Worm (Caenorhabditis elegans): ENCODE results near the gene cpf-1.
A peak's percentile ranks its signal among the peaks of the same experiment; 100 is the strongest.

cpf-1 gene

DNA sequence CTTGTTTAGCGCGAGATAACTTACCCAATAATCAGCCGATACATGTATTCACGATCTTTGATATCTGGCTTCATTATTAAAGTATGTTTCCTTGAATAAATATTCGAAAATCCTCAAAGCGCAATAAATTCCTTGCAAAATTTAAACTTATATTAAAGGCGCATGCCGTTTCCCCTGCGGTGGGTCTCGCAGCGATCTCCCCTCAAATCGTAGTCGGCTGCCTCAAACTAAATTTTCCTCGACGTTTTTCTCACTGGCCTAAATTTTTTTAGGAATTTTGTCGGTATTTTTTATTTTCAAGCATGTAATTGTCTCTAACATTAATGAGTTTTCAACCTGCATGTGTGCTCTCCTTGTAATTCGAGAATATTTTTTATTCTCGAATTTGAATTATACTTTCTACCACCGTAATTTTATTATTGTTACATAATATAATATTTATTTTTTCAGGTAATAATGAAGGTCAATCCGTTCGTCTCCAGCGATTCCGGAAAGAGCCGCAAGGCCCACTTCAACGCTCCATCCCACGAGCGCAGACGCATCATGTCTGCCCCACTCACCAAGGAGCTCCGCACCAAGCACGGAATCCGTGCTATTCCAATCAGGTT, at the start of gene cpf-1, which contains the start of gene rpl-26:
Gene cpf-1 (minus strand): TSS at position 104 of the 608 bp plus-strand sequence.
Gene rpl-26 (plus strand): TSS at position 449 of the 608 bp plus-strand sequence.
- TF ChIP-seq nhr-76 (tag; optimal IDR thresholded peaks at IDR 0.05) (no peak), lsy-2 (tag; optimal IDR thresholded peaks at IDR 0.05) (peak; percentile 78), nhr-2 (tag; optimal IDR thresholded peaks at IDR 0.05) (no peak), ceh-83 (GFP tag; optimal IDR thresholded peaks at IDR 0.05) (no peak), unc-39 (tag; optimal IDR thresholded peaks at IDR 0.05) (no peak), ceh-43 (GFP tag; optimal IDR thresholded peaks at IDR 0.05) (no peak), nhr-28 (tag; optimal IDR thresholded peaks at IDR 0.05) (no peak), nhr-12 (tag; optimal IDR thresholded peaks at IDR 0.05) (no peak), mls-2 (tag; optimal IDR thresholded peaks at IDR 0.05) (no peak), unc-120 (tag; optimal IDR thresholded peaks at IDR 0.05; ENCODE audit: poor library complexity, severe bottlenecking) (no peak), bed-3 (GFP tag; optimal IDR thresholded peaks at IDR 0.05) (no peak), unc-62 (GFP tag; optimal IDR thresholded peaks at IDR 0.05) (no peak), tbx-8 (GFP tag; optimal IDR thresholded peaks at IDR 0.05) (no peak), flh-1 (GFP tag; optimal IDR thresholded peaks at IDR 0.05) (no peak), elt-3 (tag; optimal IDR thresholded peaks at IDR 0.05) (no peak), mep-1 (tag; optimal IDR thresholded peaks at IDR 0.05) (peak; percentile 74), snpc-4 (tag; optimal IDR thresholded peaks at IDR 0.05) (no peak), elt-1 (tag; optimal IDR thresholded peaks at IDR 0.05; ENCODE audit: borderline replicate concordance, insufficient read depth) (no peak), lin-32 (GFP tag; optimal IDR thresholded peaks at IDR 0.05) (no peak), hlh-1 (tag; optimal IDR thresholded peaks at IDR 0.05) (peak; percentile 1), drap-1 (GFP tag; optimal IDR thresholded peaks at IDR 0.05) (no peak), pha-4 (tag; optimal IDR thresholded peaks at IDR 0.05) (peak; percentile 32), sem-2 (GFP tag; optimal IDR thresholded peaks at IDR 0.05) (no peak), M03D4.4 (tag; optimal IDR thresholded peaks at IDR 0.05) (no peak), ceh-39 (tag; optimal IDR thresholded peaks at IDR 0.05) (peak; percentile 7), nhr-237 (tag; optimal IDR thresholded peaks at IDR 0.05) (peak; percentile 54), zip-8 (tag; optimal IDR thresholded peaks at IDR 0.05) (no peak), lin-13 (tag; optimal IDR thresholded peaks at IDR 0.05) (no peak), ham-2 (GFP tag; optimal IDR thresholded peaks at IDR 0.05) (no peak), ces-1 (GFP tag; optimal IDR thresholded peaks at IDR 0.05) (peak; percentile 49), cnd-1 (tag; optimal IDR thresholded peaks at IDR 0.05) (no peak), sptf-1 (tag; optimal IDR thresholded peaks at IDR 0.05) (no peak), ztf-11 (tag; optimal IDR thresholded peaks at IDR 0.05) (no peak), blmp-1 (tag; optimal IDR thresholded peaks at IDR 0.05) (no peak), mab-5 (tag; optimal IDR thresholded peaks at IDR 0.05) (no peak)

DNA sequence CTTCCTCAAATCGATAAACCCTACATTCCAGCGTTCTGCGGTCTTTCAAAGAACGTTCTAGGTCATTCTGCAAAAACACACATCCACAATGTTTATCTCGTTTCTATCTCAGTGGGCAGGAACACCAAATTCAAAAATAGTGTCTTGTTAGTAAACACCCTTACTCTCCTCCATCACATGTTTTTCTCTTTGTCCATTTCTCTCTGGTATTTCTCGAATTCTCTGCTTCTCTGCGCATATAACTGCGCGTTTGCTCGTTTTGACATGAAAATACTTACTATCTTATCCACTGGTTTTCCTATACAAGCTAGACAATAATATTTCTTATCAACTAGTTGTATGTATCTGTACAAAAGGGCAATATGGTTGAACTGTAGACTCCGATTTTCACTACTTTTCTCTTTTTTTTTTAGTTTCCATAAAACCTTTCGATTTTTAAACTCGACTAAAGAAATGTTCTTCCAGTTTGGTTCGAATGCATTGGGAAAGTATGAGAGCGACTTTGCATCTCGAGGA, 48.5 kb upstream of the cpf-1 start, which contains the start of gene pyr-1:
Gene pyr-1 (plus strand): TSS at position 466 of the 516 bp plus-strand sequence.
- TF ChIP-seq cnd-1 (tag; optimal IDR thresholded peaks at IDR 0.05) (no peak), zip-8 (tag; optimal IDR thresholded peaks at IDR 0.05) (no peak), mep-1 (tag; optimal IDR thresholded peaks at IDR 0.05) (no peak), ham-2 (GFP tag; optimal IDR thresholded peaks at IDR 0.05) (no peak), flh-1 (GFP tag; optimal IDR thresholded peaks at IDR 0.05) (no peak), nhr-237 (tag; optimal IDR thresholded peaks at IDR 0.05) (no peak), sem-2 (GFP tag; optimal IDR thresholded peaks at IDR 0.05) (no peak), nhr-12 (tag; optimal IDR thresholded peaks at IDR 0.05) (no peak), elt-1 (tag; optimal IDR thresholded peaks at IDR 0.05; ENCODE audit: borderline replicate concordance, insufficient read depth) (no peak), lsy-2 (tag; optimal IDR thresholded peaks at IDR 0.05) (no peak), mab-5 (tag; optimal IDR thresholded peaks at IDR 0.05) (no peak), tbx-8 (GFP tag; optimal IDR thresholded peaks at IDR 0.05) (no peak), nhr-76 (tag; optimal IDR thresholded peaks at IDR 0.05) (no peak), drap-1 (GFP tag; optimal IDR thresholded peaks at IDR 0.05) (no peak), ztf-11 (tag; optimal IDR thresholded peaks at IDR 0.05) (no peak), ceh-83 (GFP tag; optimal IDR thresholded peaks at IDR 0.05) (no peak), nhr-2 (tag; optimal IDR thresholded peaks at IDR 0.05) (no peak), snpc-4 (tag; optimal IDR thresholded peaks at IDR 0.05) (no peak)

DNA sequence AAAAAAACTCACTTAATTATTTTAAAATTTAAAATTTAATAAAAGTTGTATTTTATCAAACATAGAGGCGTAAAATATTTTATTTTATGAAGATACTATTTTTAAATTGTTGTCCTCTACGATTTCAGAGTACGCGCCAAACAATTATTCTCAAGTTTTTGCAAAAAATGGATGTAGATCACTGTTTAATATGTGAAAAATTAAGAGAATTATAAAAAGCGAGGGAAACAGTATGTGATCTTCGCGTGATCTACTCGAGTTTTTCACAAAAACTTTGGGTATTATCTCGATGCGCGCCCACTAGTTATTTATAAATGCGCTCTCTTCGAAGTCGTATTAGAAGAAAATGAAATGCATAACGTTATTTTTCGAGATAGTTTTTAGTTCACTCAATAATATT, 46.6 kb upstream of the cpf-1 start:
- TF ChIP-seq ces-1 (GFP tag; optimal IDR thresholded peaks at IDR 0.05), result no peak
- TF ChIP-seq cnd-1 (tag; optimal IDR thresholded peaks at IDR 0.05), result no peak
- no peak for TF ChIP-seq M03D4.4 (tag; optimal IDR thresholded peaks at IDR 0.05)
- TF ChIP-seq nhr-76 (tag; optimal IDR thresholded peaks at IDR 0.05), result no peak
- TF ChIP-seq bed-3 (GFP tag; optimal IDR thresholded peaks at IDR 0.05), result no peak
- TF ChIP-seq nhr-237 (tag; optimal IDR thresholded peaks at IDR 0.05), result no peak
- TF ChIP-seq drap-1 (GFP tag; optimal IDR thresholded peaks at IDR 0.05), result no peak
- TF ChIP-seq lsy-2 (tag; optimal IDR thresholded peaks at IDR 0.05), result no peak
